Fruit fly (Drosophila melanogaster) whole organism, prepupa: ENCODE results near the gene RpS7.
A peak's percentile ranks its signal among the peaks of the same experiment; 100 is the strongest.

Experiments
- Blimp-1 ChIP-seq: fragments of 200-800 bp; sonication (Bioruptor generic); optimal IDR thresholded peaks from 3 replicates; lab custom pipeline; 2017; ENCODE audit warnings: missing biosample characterization, missing genetic modification characterization, mild to moderate bottlenecking, moderate library complexity, missing genetic modification reagents
- CG10631 ChIP-seq: fragments of 200-800 bp; sonication (Bioruptor generic); optimal IDR thresholded peaks from 2 replicates; lab custom pipeline; 2016; ENCODE audit warnings: missing biosample characterization, missing genetic modification characterization
- CG10669 ChIP-seq: fragments of 200-800 bp; sonication (Bioruptor generic); optimal IDR thresholded peaks from 3 replicates; lab custom pipeline; 2018; ENCODE audit warnings: missing biosample characterization, mild to moderate bottlenecking, missing genetic modification characterization, moderate library complexity
- CG11294 ChIP-seq: fragments of 200-800 bp; sonication (Bioruptor generic); IDR thresholded peaks from 2 replicates; pipeline ENCODE4 v1.3.6; 2022; ENCODE audit warnings: missing biosample characterization, missing genetic modification characterization
- CG11902 ChIP-seq: fragments of 200-800 bp; sonication (Bioruptor generic); optimal IDR thresholded peaks from 3 replicates; lab custom pipeline; 2016; ENCODE audit warnings: missing biosample characterization, missing genetic modification characterization
- CG15336 ChIP-seq: fragments of 200-800 bp; sonication (Bioruptor generic); IDR thresholded peaks from 2 replicates; pipeline ENCODE4 v1.3.6; 2022; ENCODE audit warnings: missing biosample characterization, missing genetic modification characterization
- CG1621 ChIP-seq: fragments of 200-800 bp; sonication (Bioruptor generic); optimal IDR thresholded peaks from 3 replicates; lab custom pipeline; 2018; ENCODE audit warnings: missing biosample characterization, mild to moderate bottlenecking, missing genetic modification characterization
- CG16779 ChIP-seq: fragments of 200-800 bp; sonication (Bioruptor generic); optimal IDR thresholded peaks from 3 replicates; lab custom pipeline; 2017; ENCODE audit warnings: missing biosample characterization, mild to moderate bottlenecking, missing genetic modification characterization
- CG3919 ChIP-seq: fragments of 200-800 bp; sonication (Bioruptor generic); optimal IDR thresholded peaks from 3 replicates; lab custom pipeline; 2016; ENCODE audit warnings: missing biosample characterization, missing genetic modification characterization
- CG4318 ChIP-seq: fragments of 200-800 bp; sonication (Bioruptor generic); optimal IDR thresholded peaks from 3 replicates; lab custom pipeline; 2017; ENCODE audit warnings: missing biosample characterization, mild to moderate bottlenecking, missing genetic modification characterization
- CG6792 ChIP-seq: fragments of 200-800 bp; sonication (Bioruptor generic); optimal IDR thresholded peaks from 3 replicates; lab custom pipeline; 2016; ENCODE audit warnings: missing biosample characterization, missing genetic modification characterization
- CG6854 ChIP-seq: fragments of 200-800 bp; sonication (Bioruptor generic); optimal IDR thresholded peaks from 2 replicates; lab custom pipeline; 2017; ENCODE audit warnings: missing biosample characterization, mild to moderate bottlenecking, missing genetic modification characterization
- CG7368 ChIP-seq: fragments of 200-800 bp; sonication (Bioruptor generic); optimal IDR thresholded peaks from 3 replicates; lab custom pipeline; 2016; ENCODE audit warnings: missing biosample characterization, missing genetic modification characterization
- CG8119 ChIP-seq: fragments of 200-800 bp; sonication (Bioruptor generic); IDR thresholded peaks from 3 replicates; pipeline ENCODE4 v1.3.6; 2022; ENCODE audit warnings: missing biosample characterization, missing genetic modification characterization
- CG8319 ChIP-seq: fragments of 200-800 bp; sonication (Bioruptor generic); optimal IDR thresholded peaks from 3 replicates; lab custom pipeline; 2016; ENCODE audit warnings: missing biosample characterization, missing genetic modification characterization
- CG8632 ChIP-seq: fragments of 200-800 bp; sonication (Bioruptor generic); optimal IDR thresholded peaks from 3 replicates; lab custom pipeline; 2016; ENCODE audit warnings: missing biosample characterization, missing genetic modification characterization
- CG9139 ChIP-seq: fragments of 200-800 bp; sonication (Bioruptor generic); optimal IDR thresholded peaks from 3 replicates; lab custom pipeline; 2017; ENCODE audit warnings: missing biosample characterization, mild to moderate bottlenecking, missing genetic modification characterization
- Eip78C ChIP-seq: fragments of 200-800 bp; sonication (Bioruptor generic); peaks from one replicate; lab custom pipeline; 2016; ENCODE audit warnings: missing biosample characterization, missing genetic modification characterization
- Ets21C ChIP-seq: fragments of 200-800 bp; sonication (Bioruptor generic); optimal IDR thresholded peaks from 3 replicates; lab custom pipeline; 2016; ENCODE audit warnings: missing biosample characterization, missing genetic modification characterization
- Ets96B ChIP-seq: fragments of 200-800 bp; optimal IDR thresholded peaks from 2 replicates; lab custom pipeline; 2019; ENCODE audit warnings: missing biosample characterization, mild to moderate bottlenecking, missing genetic modification characterization, moderate library complexity
- Gug ChIP-seq: fragments of 200-800 bp; sonication (Bioruptor generic); IDR thresholded peaks from 2 replicates; pipeline ENCODE4 v1.3.6; 2022; ENCODE audit warnings: missing biosample characterization, missing genetic modification characterization
- Hr39 ChIP-seq: fragments of 200-800 bp; sonication (Bioruptor generic); optimal IDR thresholded peaks from 2 replicates; lab custom pipeline; 2016; ENCODE audit warnings: missing biosample characterization, missing genetic modification characterization
- Hr4 ChIP-seq: fragments of 200-800 bp; sonication (Bioruptor generic); optimal IDR thresholded peaks from 3 replicates; lab custom pipeline; 2016; ENCODE audit warnings: missing biosample characterization, missing genetic modification characterization
- Lpt ChIP-seq: fragments of 200-800 bp; sonication (Bioruptor generic); optimal IDR thresholded peaks from 3 replicates; lab custom pipeline; 2016; ENCODE audit warnings: missing biosample characterization, missing genetic modification characterization
- Met ChIP-seq: fragments of 200-800 bp; sonication (Bioruptor generic); optimal IDR thresholded peaks from 3 replicates; lab custom pipeline; 2016; ENCODE audit warnings: missing biosample characterization, missing genetic modification characterization
- OdsH ChIP-seq: fragments of 200-800 bp; sonication (Bioruptor generic); optimal IDR thresholded peaks from 3 replicates; lab custom pipeline; 2016; ENCODE audit warnings: missing biosample characterization, missing genetic modification characterization
- Smox ChIP-seq: fragments of 200-800 bp; sonication (Bioruptor generic); optimal IDR thresholded peaks from 3 replicates; lab custom pipeline; 2016; ENCODE audit warnings: missing biosample characterization, missing genetic modification characterization
- Sox14 ChIP-seq: fragments of 200-800 bp; sonication (Bioruptor generic); optimal IDR thresholded peaks from 3 replicates; lab custom pipeline; 2016; ENCODE audit warnings: missing biosample characterization, missing genetic modification characterization
- achi ChIP-seq: fragments of 200-800 bp; sonication (Bioruptor generic); optimal IDR thresholded peaks from 3 replicates; lab custom pipeline; 2016; ENCODE audit warnings: missing biosample characterization, missing genetic modification characterization
- cyc ChIP-seq: fragments of 200-800 bp; sonication (Bioruptor generic); optimal IDR thresholded peaks from 3 replicates; lab custom pipeline; 2016; ENCODE audit warnings: missing biosample characterization, missing genetic modification characterization
- dsx ChIP-seq: fragments of 200-800 bp; optimal IDR thresholded peaks from 3 replicates; lab custom pipeline; 2019; ENCODE audit warnings: missing biosample characterization, mild to moderate bottlenecking, missing genetic modification characterization, moderate library complexity; ENCODE audit not compliant: poor library complexity, severe bottlenecking
- eg ChIP-seq: fragments of 200-800 bp; sonication (Bioruptor generic); IDR thresholded peaks from 3 replicates; pipeline ENCODE4 v1.3.6; 2022; ENCODE audit warnings: missing biosample characterization, missing genetic modification characterization
- esn ChIP-seq: fragments of 200-800 bp; sonication (Bioruptor generic); optimal IDR thresholded peaks from 2 replicates; lab custom pipeline; 2016; ENCODE audit warnings: missing biosample characterization, mild to moderate bottlenecking, missing genetic modification characterization, moderate library complexity
- fd59A ChIP-seq: fragments of 200-800 bp; sonication (Bioruptor generic); optimal IDR thresholded peaks from 2 replicates; lab custom pipeline; 2017; ENCODE audit warnings: missing biosample characterization, mild to moderate bottlenecking, missing genetic modification characterization, missing genetic modification reagents
- fkh ChIP-seq: fragments of 200-800 bp; sonication (Bioruptor generic); optimal IDR thresholded peaks from 3 replicates; lab custom pipeline; 2017; ENCODE audit warnings: missing biosample characterization, mild to moderate bottlenecking, missing genetic modification characterization, moderate library complexity
- lz ChIP-seq: fragments of 200-800 bp; sonication (Bioruptor generic); optimal IDR thresholded peaks from 3 replicates; lab custom pipeline; 2016; ENCODE audit warnings: missing biosample characterization, missing genetic modification characterization
- net ChIP-seq: fragments of 200-800 bp; sonication (Bioruptor generic); optimal IDR thresholded peaks from 3 replicates; lab custom pipeline; 2016; ENCODE audit warnings: missing biosample characterization, missing genetic modification characterization
- pdm3 ChIP-seq: fragments of 200-800 bp; sonication (Bioruptor generic); optimal IDR thresholded peaks from 3 replicates; lab custom pipeline; 2016; ENCODE audit warnings: missing biosample characterization, missing genetic modification characterization
- salr ChIP-seq, 2 experiments: fragments of 200-800 bp; sonication (Bioruptor generic); optimal IDR thresholded peaks; 3 replicates each; lab custom pipeline; 2016 to 2018; ENCODE audit warnings: missing biosample characterization in 2 of 2, missing genetic modification characterization in 2 of 2, mild to moderate bottlenecking in 1 of 2
- svp ChIP-seq: fragments of 200-800 bp; sonication (Bioruptor generic); peaks from one replicate; lab custom pipeline; 2016; ENCODE audit warnings: missing biosample characterization, missing genetic modification characterization

Gene RpS7

dm6 chr3R:30243262-30243815 lies 34.5 kb upstream of the RpS7 start, which contains the start of gene CG9737 (continued):
- peak; percentile 54 for TF ChIP-seq Hr4 (GFP tag; lab: Kevin White, UChicago)
- no peak for TF ChIP-seq Ets21C
- TF ChIP-seq CG6854 (GFP tag; lab: Kevin White, UChicago): peak; percentile 98
- TF ChIP-seq cyc (GFP tag; lab: Kevin White, UChicago): peak; percentile 27
- TF ChIP-seq Gug: no peak
- TF ChIP-seq salr (GFP tag; optimal IDR thresholded peaks at IDR 0.05; lab: Kevin White, UChicago): peak; percentile 15 to 30
- peak; percentile 44 for TF ChIP-seq esn (GFP tag; lab: Kevin White, UChicago)
- no peak for TF ChIP-seq CG8632 (GFP tag; lab: Kevin White, UChicago)

dm6 chr3R:30240245-30240644 lies 31.4 kb upstream of the RpS7 start:
- TF ChIP-seq OdsH (GFP tag; lab: Kevin White, UChicago): no peak
- TF ChIP-seq Blimp-1: peak; percentile 69
- TF ChIP-seq salr (GFP tag; optimal IDR thresholded peaks at IDR 0.05; lab: Kevin White, UChicago): no peak
- TF ChIP-seq CG16779 (tag; lab: Kevin White, UChicago): no peak
- TF ChIP-seq svp (GFP tag; lab: Kevin White, UChicago): no peak

- TF ChIP-seq salr (GFP tag; optimal IDR thresholded peaks at IDR 0.05; lab: Kevin White, UChicago): no peak
- TF ChIP-seq CG3919 (GFP tag; lab: Kevin White, UChicago): no peak
- no peak for TF ChIP-seq CG6854 (GFP tag; lab: Kevin White, UChicago)
- no peak for TF ChIP-seq CG16779 (tag; lab: Kevin White, UChicago)
- TF ChIP-seq CG1621 (tag; lab: Kevin White, UChicago): no peak
- TF ChIP-seq CG8119 (GFP tag; lab: Robert Waterston, UW): no peak
- TF ChIP-seq eg (GFP tag; lab: Robert Waterston, UW): no peak
- TF ChIP-seq fkh (GFP tag; lab: Kevin White, UChicago): no peak
- no peak for TF ChIP-seq CG9139 (GFP tag; lab: Kevin White, UChicago)
- no peak for TF ChIP-seq Met (GFP tag; lab: Kevin White, UChicago)
- TF ChIP-seq lz (GFP tag; lab: Kevin White, UChicago): no peak
- no peak for TF ChIP-seq CG8632 (GFP tag; lab: Kevin White, UChicago)
- no peak for TF ChIP-seq Ets96B (tag; lab: Kevin White, UChicago)
Observed at dm6 chr3R:30237634-30238033, 28.8 kb upstream of the RpS7 start, which contains the start of gene CG43448. Gene CG43448, minus strand, starts transcription at chr3R:30237734.

dm6 chr3R:30236994-30237393 lies 28.2 kb upstream of the RpS7 start:
- no peak for TF ChIP-seq CG8119 (GFP tag; lab: Robert Waterston, UW)

dm6 chr3R:30235253-30235652 lies 26.4 kb upstream of the RpS7 start:
- TF ChIP-seq dsx (GFP tag; lab: Kevin White, UChicago) (no peak), Gug (no peak), Eip78C (GFP tag; lab: Kevin White, UChicago) (no peak), pdm3 (GFP tag; lab: Kevin White, UChicago) (no peak), CG3919 (GFP tag; lab: Kevin White, UChicago) (no peak), CG10631 (GFP tag; lab: Kevin White, UChicago) (no peak), CG8319 (GFP tag; lab: Kevin White, UChicago) (no peak), Hr4 (GFP tag; lab: Kevin White, UChicago) (no peak), CG4318 (GFP tag; lab: Kevin White, UChicago) (no peak), achi (no peak), CG9139 (GFP tag; lab: Kevin White, UChicago) (no peak)

dm6 chr3R:30224577-30224976 lies 15.8 kb upstream of the RpS7 start:
- TF ChIP-seq CG11902 (GFP tag; lab: Kevin White, UChicago) (no peak), CG6792 (GFP tag; lab: Kevin White, UChicago) (no peak), CG7368 (GFP tag; lab: Kevin White, UChicago) (no peak), CG8319 (GFP tag; lab: Kevin White, UChicago) (no peak), CG11294 (no peak), fd59A (GFP tag; lab: Kevin White, UChicago) (no peak), Sox14 (GFP tag; lab: Kevin White, UChicago) (no peak), Hr39 (GFP tag; lab: Kevin White, UChicago) (no peak), Smox (no peak), Lpt (GFP tag; lab: Kevin White, UChicago) (no peak), CG4318 (GFP tag; lab: Kevin White, UChicago) (no peak), net (GFP tag; lab: Kevin White, UChicago) (no peak), Ets21C (no peak), CG10669 (no peak), CG15336 (GFP tag; lab: Robert Waterston, UW) (no peak), svp (GFP tag; lab: Kevin White, UChicago) (no peak), CG6854 (GFP tag; lab: Kevin White, UChicago) (no peak)
